Fruit fly (Drosophila melanogaster): ENCODE data around the gene scpr-B.

scpr-B gene

DNA sequence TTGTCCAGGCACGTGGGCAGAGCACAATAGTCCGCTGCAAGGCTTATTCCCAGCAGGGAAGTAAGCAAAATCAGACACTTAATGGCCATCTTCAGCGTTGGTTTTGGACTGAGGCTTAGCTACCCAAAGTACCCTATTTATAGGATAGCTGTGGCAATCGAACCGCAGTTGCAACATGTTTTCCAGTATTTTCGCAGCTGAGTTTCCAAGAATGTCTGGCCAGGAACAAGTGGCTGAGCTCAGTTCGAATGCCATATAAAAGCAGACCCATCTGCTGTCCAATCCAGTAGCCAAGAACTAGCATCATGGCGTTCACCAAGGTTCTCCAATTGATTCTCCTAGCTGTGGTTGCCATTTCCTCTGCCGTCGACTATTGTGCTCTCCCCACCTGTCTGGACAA is at the start of gene scpr-B, which contains the start of gene scpr-A:
TSS of gene scpr-B (minus strand) at position 101 of the 400 bp plus-strand sequence.
TSS of gene scpr-A (plus strand) at position 293 of the 400 bp plus-strand sequence.
- TF ChIP-seq CG17801 (GFP tag; optimal IDR thresholded peaks at IDR 0.05; ENCODE audit: partially characterized antibody) = no peak

DNA sequence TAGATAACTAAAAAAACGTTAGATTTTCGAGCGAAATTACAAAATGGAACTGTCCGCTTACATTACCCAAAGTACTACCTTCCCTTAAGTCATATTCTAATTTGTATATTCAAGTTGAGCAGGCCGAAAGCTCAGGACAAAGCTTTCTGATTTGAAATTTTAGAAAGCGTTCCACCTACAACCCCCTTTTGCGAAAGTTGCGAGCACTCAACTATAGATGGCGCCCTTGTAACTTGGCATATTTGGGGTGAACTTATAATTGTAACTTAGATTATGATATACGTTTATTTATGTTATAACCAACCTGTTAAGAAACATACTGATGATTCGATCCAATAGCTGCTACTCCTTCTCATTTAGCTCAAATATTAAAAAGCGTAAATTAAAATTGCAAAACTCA is 46.2 kb upstream of the scpr-B start:
- no peak for TF ChIP-seq CG17801 (GFP tag; optimal IDR thresholded peaks at IDR 0.05; ENCODE audit: partially characterized antibody)

DNA sequence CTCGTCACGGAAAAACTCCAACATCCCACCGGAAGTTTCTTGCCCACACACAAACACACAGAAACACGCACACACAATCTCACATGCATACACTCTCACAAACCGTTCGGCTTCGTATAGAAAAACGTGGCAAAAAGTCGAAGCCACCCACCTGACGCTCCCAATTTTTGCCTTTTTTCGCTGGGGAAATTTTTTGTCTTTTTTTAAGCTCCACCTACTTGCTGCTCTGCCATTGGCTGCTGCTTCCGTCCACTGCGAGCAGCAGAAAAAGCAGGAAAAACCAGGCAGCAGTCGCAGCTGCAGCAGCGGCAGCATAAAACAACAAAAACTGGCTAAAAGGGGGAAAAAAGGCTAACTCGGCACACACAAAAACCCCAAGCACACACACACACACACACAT is 41.1 kb upstream of the scpr-B start:
- no peak for TF ChIP-seq CG17801 (GFP tag; optimal IDR thresholded peaks at IDR 0.05; ENCODE audit: partially characterized antibody)

DNA sequence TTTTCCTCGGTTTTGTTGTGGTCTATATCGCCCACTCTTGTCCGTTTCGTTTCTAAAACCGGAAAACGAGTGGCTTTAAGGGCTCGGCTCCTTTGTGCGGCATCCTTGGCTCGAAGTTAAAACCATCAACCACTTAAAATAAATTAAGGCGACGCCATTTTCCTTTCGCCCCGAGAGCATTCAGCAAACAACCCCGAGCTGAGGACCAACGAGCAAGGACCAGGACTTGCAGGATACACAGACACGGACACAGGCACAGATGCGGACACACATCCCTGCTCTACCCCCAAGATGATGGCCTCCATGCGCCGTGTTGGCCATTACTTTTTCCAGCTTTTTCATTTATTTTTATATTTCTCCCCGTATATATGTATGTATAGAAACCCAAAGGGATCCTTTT is 31.9 kb upstream of the scpr-B start:
- TF ChIP-seq CG17801 (GFP tag; optimal IDR thresholded peaks at IDR 0.05; ENCODE audit: partially characterized antibody) = no peak

DNA sequence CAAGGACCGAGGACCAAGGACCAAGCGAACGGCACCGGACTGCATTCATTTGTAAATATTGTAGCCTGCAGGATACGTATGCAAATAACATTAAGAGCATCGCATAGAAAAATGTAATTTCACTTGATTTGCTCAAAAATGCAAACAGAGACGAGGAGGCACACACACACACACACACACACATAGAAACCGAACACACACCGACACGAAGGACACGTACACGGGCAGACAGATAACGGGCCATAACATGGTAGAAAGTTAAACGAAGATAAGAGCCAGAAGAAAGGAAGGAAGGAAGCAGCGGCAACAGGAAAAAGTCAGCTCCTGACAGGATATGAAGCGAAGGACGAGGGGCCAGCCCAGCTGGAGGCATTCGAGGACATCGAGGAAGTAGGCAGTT is 29.8 kb upstream of the scpr-B start:
- no peak for TF ChIP-seq CG17801 (GFP tag; optimal IDR thresholded peaks at IDR 0.05; ENCODE audit: partially characterized antibody)

DNA sequence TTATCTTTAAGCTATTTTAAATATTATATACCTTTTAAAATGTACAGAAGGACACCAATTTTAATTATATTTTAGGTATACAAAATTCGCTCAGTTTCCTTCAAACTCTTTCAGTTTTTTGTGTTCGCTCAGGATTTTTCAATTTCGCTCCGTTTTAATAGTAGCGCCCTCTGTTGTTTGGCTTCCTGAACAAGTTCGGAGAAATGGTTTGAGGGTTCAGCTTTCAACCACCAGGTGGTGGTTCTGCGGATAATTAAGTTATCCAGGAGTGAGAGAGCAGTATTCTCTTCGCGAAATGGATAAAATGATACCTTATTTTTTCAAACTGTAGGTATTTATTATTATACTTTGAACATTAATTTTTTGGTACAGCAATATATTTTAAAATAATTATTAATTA is 28.2 kb upstream of the scpr-B start:
- TF ChIP-seq CG17801 (GFP tag; optimal IDR thresholded peaks at IDR 0.05; ENCODE audit: partially characterized antibody) = no peak

DNA sequence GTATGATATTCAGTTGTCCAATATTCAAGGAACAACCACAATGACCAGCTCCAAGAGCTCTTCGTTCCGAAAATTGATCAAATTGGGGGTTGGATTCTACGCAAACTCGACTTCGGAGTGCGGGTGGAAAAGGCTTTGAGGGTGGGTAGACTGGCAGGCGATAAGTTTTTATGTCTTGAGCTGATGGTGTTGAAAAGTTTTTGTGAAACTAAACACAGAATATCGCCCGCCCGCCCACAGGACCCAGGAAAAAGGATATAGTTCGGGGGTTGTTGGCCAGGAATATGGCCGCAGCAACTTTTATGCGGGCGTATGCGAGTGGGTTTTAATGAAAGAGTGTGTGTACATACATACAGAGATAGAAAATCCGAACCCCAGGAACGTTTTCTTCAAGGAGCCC is 22.8 kb upstream of the scpr-B start:
- no peak for TF ChIP-seq CG17801 (GFP tag; optimal IDR thresholded peaks at IDR 0.05; ENCODE audit: partially characterized antibody)

DNA sequence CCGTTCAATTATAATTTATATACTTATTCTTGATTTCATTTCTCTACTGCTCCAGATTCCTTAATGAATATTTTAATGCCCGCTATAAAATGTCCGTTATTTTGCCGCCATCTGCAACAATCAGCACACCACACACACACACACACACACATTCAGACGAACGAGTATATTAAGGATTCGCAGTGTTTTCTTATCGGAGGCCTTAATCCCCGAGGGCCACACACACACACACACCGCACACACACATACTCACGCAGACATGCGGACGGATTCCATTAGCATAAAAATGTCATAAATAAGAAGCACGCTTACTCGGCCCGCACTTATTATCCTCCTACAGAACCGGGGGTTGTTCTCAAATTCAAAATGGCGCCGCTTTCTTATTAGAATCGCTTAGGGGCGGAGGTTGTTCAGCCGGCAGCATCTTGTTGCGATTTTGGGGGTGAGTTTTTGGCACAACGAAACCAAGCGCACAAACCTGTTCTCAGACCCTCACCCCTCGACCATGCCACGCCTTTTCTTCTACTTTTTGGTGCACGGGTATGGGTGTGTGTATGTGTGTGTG is 20.3 kb upstream of the scpr-B start:
- TF ChIP-seq CG17801 (GFP tag; optimal IDR thresholded peaks at IDR 0.05; ENCODE audit: partially characterized antibody) = no peak

DNA sequence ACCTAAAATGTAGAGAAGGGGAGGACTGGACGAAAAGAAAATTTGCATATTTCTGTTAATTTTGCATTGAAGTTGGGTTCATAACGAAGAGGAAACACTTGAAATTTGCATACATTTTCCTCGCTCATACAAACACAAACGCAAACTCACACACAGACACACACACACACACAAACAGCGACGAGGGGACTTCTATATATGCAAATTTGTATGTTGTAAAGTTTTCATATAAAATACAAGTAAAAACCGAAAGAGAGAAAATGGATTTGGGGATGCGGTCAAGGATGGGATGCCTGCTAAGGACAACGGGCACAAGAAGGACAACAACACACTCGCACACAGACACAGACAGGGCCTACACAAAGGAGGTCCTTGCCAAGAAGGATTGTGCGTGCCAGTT is 16.7 kb upstream of the scpr-B start:
- TF ChIP-seq CG17801 (GFP tag; optimal IDR thresholded peaks at IDR 0.05; ENCODE audit: partially characterized antibody) = no peak

DNA sequence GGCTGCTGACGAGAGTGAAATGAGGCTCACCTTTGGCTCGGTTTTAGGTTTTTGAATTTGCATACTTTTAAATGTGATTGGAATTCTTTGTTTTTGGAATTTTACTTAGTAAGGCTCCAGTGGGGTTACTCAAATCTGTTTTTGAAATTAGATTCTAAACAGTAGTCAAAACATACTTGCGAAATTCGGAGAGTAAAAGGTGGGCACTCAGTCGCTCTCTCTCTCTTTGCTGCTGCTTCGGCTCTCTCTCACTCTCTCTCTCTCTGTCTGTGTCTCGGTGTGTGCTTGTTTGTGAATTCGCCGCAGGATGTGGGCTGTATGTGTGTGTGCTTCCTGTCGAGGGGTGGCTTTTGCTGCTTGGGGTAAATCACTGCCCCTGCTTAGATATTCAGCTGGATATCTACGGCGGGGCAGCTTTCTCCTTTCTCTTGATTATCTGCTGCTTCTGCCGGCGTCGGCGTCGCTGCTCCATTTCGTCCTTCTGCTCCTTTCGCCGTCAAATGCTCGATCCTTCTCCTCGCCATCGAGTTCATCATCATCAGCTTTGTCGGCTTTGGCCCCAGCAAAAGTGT is 13.7 kb upstream of the scpr-B start:
- no peak for TF ChIP-seq CG17801 (GFP tag; optimal IDR thresholded peaks at IDR 0.05; ENCODE audit: partially characterized antibody)

DNA sequence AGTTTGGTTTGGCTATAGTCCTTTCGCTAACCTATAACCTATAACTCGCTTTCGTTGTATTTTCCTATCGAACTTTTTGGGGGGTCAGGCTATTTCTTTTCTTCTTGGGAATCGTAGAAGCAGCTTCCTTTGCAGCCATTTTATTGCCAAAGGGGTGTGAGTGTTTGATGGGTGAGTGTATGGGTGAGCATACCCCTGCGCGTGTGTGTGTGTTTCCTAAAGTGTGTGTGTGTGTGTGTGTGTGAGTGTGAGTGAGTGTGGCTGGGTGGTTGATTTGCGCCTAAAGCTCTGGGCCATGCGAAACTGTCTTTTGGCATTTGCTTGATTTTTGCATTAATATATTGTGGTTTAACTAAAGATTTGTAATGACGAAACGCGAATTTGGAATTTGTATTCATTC is 13.0 kb upstream of the scpr-B start:
- TF ChIP-seq CG17801 (GFP tag; optimal IDR thresholded peaks at IDR 0.05; ENCODE audit: partially characterized antibody) = no peak

DNA sequence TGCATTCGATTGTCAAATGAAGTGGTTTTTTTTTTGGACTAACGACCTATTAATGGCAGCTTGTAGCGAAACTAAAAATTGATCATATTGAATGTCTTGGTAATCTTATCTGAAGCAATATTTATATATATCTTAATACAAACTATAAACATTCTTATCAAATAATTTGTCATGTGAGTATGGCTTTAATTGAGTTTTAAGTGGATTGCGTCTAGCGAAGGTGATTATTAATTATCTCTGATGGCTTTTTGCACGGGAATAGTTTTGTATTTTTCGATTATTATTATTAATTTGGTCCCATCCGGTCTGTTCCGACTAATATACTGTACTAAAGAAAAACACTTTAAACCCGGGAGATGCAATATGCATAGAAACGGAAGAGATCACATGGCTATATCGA is 6.1 kb upstream of the scpr-B start:
- no peak for TF ChIP-seq CG17801 (GFP tag; optimal IDR thresholded peaks at IDR 0.05; ENCODE audit: partially characterized antibody)

DNA sequence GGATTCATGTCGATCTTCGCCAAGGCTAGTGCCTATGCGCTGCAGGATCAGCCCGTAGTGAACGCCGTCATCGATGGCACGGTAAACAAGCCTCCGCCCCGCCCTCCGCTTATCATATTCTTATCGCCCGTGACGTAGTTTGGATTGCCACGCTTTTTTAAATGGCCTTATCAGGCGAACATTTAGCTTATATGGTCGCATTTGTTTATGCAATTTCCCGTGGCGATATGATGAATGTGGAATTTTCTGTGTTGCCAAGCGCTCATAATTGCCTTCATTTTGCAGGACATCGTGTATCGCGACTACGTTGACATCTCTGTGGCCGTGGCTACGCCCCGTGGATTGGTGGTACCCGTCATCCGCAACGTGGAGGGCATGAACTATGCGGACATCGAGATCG is 5.0 kb upstream of the scpr-B start:
- no peak for TF ChIP-seq CG17801 (GFP tag; optimal IDR thresholded peaks at IDR 0.05; ENCODE audit: partially characterized antibody)

DNA sequence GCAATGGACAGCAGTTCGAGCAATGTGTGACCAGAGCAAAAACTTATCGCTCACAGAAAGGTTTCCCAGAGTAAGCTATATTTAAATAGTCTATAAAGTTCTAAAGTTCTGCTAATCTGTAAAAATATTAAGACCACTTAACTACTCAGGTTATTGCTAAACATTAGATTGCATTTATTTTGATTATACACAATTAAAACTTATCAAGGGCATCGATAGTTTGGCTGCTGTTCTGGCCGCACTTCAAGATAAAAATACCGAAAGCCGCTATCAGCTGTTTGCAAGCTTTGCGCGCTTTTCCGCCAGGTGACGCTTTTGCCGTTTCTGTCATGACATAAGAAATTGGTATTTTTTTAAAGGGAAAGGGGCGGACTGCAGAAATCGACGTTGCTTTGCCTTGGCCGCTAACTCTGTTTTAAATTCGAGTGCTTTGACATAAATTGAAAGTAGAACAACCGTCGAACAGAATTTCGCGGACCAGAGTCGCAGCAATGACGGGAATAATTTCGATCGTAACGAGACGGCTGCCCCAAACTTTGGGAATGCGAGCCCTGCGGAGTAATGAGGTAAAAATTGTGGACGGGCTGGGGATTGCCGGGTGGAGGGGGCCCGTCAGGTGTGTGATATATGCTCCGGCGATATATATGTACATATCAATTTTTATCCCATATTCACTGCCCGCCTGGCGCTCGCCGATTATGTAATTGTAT is 3.3 kb upstream of the scpr-B start, which contains the start of the genes CG17734 and CG5214:
TSS of gene CG17734 (minus strand) at position 49 of the 710 bp plus-strand sequence.
TSS of gene CG5214 (plus strand) at position 352 of the 710 bp plus-strand sequence.
- TF ChIP-seq CG17801 (GFP tag; optimal IDR thresholded peaks at IDR 0.05; ENCODE audit: partially characterized antibody) = no peak

DNA sequence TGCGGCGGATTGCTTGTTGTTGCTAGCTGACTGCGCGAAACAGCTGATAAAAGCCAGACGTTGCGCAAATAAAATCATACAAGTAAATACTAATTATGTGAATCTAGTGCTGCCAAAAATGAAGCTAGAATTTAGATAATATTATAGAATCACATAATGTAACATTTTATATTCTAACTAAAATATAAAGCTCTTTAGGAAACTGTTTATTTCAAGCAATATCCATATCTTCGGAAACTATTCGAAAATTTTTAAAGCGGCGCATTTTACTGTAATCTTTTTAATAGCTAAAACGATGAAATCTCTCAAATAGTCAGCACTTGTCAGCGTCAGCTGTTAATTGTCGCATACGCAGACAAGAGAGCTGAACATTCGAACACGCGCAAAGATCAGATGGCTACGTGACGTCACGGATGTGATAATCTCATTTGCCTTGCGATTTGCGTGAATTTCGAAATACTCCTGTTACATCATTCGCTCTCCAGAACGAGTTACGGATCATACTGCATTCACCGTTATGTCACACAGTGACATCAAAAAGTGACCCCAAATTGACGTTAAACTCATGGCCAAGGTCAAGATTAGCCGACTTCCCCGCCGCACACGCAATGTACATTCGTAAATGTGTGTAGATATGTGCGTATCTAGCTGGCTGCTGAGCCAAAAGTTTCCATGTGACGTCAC is 2.4 kb upstream of the scpr-B start:
- no peak for TF ChIP-seq CG17801 (GFP tag; optimal IDR thresholded peaks at IDR 0.05; ENCODE audit: partially characterized antibody)

DNA sequence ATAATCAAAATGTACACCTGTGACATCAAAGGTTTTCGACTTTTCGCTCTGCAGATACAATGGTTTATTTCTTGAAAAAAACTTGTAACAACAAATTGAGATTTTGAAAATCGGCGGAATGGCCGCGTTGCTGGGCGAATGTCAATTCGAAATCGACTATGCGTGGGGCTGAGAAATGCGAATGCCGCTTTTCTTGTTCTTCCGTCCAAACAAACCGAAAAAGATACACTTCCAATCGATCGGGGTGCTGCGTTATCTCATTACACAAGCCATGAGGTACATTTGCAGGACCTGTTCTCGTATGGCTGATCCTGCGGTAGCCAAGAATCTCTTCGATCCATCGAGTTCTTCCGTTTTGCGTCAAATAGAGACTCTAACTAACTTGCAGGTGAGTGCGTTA is 3.2 kb downstream of the scpr-B start, which contains the start of gene CG31388:
TSS of gene CG31388 (plus strand) at position 218 of the 400 bp plus-strand sequence.
- TF ChIP-seq CG17801 (GFP tag; optimal IDR thresholded peaks at IDR 0.05; ENCODE audit: partially characterized antibody) = no peak
